Fruit fly (Drosophila melanogaster) ovary, adult (tissue): ENCODE data around the gene Ubx.

Source experiments
- CG17801 ChIP-seq: fragments of 200-800 bp; optimal IDR thresholded peaks from 2 replicates; lab custom pipeline; 2019; ENCODE audit warnings: missing biosample characterization, mild to moderate bottlenecking, missing genetic modification characterization, moderate library complexity; ENCODE audit not compliant: partially characterized antibody

The Ubx gene

DNA sequence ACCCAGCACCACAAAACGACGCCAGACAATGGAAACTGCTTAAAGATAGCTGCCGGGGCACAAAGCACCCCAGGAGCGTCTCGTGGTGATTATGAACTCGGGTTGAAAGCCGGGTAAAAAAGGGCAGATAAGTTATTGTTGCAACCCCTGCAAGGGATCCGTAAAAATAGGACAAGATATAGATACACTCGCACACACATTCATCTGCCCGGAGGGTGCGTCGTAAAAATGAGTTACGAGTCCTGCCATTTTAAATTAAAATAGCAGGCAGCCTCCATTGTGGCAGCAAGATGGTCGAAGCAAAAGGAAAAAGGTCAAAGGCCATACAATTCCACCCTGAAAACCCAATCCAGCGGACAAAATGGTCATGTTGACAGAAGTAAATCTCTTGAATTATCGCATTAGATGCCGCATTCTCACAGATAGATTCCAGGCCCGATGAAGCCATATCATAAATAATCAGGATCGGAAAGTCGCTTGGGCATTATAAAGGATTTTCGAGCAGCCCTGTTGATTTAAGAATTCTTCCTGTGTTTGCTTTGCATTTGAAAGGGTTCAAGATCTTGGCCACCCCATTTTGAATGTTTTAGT is 15.9 kb upstream of the Ubx start:
- no peak for TF ChIP-seq CG17801 (GFP tag; lab: Kevin White, UChicago)

DNA sequence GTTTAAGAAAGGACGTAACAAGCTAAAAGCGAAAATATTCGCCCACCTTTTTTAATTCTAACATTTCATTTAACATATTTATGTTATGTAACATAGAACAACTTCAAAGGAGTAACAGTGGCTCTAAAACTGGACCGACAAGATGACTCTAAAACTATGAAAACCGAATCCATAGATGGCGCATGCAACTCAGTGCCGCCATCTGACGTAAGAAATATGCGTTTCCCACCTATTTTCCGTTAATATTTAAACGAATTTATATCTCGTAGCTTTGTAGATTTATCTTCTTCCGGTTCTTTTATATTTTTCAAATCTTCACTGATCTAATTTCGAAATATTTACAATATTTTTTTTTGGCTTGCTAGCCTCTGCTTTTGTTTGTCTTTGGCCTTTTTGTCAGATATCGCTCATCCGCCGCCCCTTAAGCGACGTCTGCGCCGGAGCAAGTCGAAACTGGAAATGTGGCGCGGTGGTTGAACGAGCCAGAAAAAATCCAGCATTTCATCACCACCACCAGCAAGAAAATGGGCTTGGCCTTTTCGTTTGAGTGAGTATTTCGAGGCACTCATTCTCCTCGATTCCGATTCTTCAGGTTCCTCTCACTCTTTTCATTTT is 14.4 kb upstream of the Ubx start:
- no peak for TF ChIP-seq CG17801 (GFP tag; lab: Kevin White, UChicago)

DNA sequence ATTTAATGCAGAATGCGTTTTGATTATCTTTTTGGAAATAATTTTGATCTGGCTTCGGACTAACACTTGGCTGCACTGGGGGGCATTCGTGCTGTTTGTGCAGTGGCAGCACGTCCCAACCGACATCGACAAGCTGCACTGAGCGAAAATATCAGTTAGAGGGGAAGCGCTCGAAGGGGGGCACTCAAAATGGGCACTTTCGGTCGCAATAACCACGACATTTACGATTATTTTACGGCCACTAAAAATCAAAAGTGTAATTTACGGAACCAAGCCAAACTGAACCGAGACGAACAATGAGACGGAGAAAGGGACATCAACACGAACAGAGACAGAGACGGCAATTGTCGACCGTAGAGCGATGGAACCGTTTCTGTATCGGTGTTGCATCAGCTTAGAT is 12.6 kb upstream of the Ubx start:
- TF ChIP-seq CG17801 (GFP tag; lab: Kevin White, UChicago) = no peak

DNA sequence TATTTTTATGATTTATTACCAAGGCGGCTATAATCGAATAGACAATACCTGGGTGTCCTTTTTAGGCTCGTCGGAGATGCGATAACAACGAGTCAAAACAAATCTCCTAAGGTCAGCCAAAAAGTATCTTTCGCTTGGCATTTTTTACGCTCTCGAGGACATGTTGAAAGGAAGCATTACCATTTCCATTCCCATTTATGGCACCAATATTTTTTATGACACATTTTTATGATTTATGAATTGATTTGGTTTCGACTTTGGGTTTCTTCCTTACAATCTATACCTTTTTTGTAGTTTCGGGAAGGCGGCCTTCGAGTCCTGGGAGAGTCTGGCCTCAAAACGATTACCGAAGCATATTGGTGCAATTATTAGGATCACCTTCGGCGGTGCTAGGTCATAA is 10.9 kb upstream of the Ubx start:
- TF ChIP-seq CG17801 (GFP tag; lab: Kevin White, UChicago) = no peak

DNA sequence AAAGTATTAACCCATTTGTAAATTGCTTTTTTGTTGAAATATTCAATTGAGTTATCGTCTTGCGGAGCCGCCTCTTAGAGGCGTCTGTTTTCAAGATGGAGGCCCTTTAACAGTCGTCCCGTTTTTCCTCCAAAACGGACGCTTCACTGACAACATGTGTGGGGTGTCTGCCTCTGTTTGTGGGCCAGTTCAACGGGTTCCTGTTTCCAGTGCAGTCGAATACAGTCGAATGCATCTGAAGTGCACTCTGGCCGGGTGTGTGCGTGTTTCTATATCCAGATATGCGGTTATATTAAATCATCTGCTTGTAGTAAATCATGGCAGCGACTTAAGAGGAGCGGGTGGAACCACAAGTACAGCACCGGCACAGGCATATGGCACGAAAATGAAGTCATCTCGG is 10.1 kb upstream of the Ubx start:
- TF ChIP-seq CG17801 (GFP tag; lab: Kevin White, UChicago) = no peak

DNA sequence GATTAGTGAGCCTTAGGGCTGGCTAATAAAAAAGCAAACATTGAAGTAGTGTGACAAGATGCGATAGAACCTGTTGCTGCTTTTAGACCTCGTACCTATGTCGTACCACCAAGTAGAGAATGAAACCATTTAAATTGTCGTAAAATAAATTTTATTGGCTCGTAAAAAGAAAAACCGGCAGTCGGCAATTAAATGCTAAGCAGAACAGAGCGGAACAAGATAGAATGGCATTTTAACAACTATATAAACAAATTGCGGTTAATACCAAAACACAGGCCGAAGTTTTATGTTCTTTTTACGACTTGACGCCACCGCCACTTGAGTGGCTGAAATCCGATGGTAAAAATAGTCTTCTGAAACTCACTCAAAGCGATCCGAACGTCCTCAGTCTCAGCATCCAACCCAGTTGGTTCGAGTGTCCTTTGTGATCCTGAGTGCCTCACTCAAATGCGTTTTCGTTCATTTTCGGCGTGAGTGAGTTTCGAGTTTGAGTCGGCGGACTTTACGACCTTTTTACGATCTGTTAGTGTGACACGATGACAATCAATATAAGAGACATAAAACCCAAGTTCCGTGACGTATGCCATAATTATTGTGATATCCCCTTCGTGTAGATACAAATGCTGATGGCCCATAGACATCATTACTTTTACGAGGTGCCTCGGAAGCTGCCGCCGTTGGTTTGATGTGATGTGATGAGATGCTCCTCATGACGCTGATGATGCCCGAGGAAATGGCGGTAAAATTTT is 9.0 kb upstream of the Ubx start:
- TF ChIP-seq CG17801 (GFP tag; lab: Kevin White, UChicago) = no peak

DNA sequence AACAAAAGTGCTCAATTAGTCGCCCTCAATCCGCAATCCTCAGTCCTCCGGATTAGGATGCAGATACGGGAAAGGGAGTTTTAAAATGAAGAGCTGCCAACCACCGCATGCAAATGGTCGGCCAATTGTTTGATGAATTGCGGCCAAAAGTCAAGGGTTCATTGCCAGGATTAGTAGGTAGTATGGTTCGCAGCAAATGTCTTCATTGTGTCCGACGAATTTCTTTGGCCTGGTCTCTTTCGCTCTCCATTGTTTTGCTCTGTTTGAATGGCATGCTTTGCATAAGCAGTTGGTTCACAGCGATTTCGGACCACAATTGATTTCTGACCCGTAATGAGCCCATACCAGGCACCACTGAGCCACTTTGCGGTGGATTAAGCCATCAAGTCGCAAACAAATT is 8.1 kb upstream of the Ubx start:
- TF ChIP-seq CG17801 (GFP tag; lab: Kevin White, UChicago) = no peak

DNA sequence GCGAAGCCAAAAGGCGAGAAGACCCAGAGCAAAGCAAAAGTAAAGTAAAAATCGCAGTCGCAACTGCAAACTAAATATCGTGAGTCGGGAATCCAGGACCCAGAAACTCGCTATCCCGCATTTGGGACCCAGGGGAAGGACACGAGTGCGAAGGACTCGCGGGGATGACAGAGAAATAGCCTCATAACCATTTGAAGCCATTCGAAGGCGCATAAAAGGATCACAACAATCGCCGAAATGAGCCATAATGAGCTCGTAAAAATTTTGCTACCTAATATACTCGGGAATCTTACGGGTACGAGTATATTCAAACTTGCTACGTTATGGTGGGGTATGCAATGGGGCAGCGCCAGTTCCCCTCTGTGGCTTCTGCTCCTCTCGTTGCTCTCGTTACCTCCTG is 1.6 kb upstream of the Ubx start:
- TF ChIP-seq CG17801 (GFP tag; lab: Kevin White, UChicago) = no peak

DNA sequence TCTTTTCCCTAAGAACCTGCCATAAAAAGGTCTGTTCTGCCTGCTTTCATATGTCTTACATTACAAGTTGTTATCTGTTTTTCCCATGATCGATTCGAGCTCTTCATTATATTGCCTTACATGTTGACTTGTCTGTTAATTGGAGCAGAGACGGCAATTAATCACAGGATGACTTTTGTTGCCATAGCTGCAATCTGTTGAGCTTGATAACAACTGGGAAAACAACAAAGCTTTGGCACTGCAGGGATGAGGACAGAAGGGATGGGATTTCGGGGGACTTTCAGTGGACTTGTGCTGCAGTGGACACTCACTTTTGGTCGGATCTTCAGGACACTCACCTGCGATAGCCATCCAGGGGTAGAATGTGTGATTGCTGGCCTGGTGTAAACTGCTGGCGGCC is 1.8 kb downstream of the Ubx start:
- TF ChIP-seq CG17801 (GFP tag; lab: Kevin White, UChicago) = no peak

DNA sequence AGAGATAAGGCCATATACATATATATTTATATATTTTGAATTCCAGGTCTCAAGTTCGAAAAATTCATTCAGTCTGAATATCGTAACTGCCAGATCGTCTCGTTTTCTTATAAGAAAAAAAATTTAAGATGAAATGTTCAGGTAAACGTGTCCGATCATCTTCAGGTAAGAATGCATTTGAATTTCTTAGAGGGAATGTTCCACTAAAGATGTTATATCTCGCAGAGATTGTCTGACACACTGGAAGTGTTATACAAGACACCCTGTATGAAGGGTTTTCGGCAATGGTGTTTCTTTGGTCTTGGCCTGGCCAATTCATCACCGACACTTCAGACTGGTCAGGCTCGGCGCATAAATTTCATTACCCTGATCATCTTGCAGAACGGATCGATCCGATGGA is 3.5 kb downstream of the Ubx start:
- TF ChIP-seq CG17801 (GFP tag; lab: Kevin White, UChicago) = no peak

DNA sequence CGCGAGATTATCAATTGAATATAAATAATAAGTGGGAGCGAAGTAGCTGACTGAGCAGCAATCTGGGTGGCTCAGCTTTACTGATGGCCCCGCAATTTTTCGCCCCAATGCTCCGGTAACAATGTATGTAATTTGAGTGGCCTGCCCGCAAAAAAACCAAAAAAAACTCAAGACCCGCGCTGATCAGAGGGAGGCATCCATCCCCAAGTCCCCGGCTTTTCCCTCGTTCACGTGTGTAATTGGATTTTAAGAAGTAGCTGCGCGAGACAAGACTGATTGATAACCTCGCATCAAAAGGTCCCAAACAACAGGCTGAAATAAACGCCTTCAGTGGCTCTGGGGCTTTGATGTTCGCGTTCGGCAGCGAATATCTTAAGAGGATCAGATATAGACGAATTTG is 10.2 kb downstream of the Ubx start:
- TF ChIP-seq CG17801 (GFP tag; lab: Kevin White, UChicago) = no peak

DNA sequence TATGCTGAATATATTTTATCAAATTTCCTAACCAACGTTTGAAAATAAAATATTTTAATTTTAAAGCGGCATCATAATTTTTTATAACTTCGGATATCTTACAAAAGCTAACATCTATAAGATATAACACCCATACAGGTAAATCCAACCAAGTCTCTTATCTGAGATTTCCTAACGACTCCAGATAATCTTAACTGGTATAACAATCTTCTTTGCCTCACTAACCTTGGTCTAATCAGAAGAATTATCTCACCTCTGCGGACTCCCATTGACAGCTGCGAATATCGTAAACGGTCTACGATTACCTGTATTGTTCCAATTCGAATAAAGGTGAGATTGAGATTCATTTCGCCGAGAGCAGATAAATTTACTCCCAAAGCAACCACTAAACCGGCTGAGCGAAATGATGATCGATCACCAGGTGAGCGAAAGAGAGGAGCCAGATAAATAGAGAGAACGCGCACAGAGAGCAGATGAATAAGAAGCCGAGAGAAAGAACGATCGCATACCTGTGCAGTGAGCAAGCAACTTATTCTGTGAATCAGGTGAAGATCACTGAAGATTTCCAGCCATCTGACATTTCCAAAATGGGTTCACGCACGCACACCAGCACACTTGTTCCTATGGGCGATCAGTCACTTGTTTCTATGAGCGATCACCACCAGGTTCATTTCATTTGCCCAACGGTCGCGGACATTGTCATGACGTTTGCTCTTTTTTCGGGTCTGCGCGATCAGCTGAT is 14.5 kb downstream of the Ubx start:
- TF ChIP-seq CG17801 (GFP tag; lab: Kevin White, UChicago) = no peak

DNA sequence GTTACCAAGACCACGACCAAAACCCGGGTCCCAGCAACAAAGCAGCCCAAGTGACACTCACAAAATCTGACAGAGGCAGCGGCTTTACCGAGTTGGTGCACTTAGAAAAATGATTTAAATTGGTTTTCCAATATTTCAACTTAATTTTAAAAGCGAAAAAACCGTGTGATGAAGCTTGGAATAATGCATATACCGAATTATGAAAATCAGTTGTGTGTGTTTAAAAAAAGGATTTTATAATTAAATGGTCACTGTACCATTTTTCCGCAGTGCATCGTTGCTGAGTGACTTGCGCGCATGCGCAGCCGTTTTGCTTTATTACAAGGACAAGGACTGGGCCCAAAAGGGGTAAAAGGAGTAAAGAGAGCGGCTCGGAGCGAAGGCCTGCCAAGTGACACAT is 16.3 kb downstream of the Ubx start:
- TF ChIP-seq CG17801 (GFP tag; lab: Kevin White, UChicago) = no peak

DNA sequence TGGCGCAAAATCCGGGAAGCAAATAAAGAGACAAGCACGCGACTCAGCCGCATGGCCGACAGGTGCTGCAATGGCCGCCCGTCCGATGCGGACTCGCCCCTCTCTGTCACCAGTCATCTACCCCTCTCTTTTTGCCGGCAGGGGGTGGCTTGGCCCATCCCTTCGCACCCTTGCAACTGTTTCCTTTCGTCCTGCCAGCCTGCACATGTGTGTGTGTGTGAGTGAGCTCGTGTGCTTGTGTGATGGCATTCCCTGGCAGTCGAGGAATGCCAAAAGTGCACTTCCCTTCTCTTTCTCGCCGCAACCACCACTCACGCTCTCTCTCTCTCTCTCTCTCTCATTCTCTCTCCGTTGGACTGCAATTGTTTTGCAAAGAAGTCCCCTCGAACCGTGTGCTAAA is 18.6 kb downstream of the Ubx start:
- TF ChIP-seq CG17801 (GFP tag; lab: Kevin White, UChicago) = no peak

DNA sequence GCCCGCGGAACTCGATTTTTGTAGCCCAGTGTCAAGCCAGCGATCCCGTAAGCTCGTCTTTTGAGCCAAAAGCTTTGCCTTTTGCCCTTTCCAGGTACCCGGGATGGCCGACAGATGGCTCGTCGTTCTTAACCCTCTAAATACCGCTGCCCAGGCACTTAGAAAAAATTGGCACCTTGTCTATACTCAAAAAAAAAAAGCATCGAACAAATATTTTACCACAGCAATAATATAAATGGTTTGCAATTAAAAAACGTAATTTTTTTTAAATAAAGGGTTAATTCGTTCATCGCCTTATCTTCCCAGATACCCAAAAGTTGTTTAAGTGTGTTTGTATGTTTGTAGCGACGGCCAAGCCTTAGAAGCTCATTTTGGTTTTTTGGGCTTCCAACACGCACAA is 30.0 kb downstream of the Ubx start:
- TF ChIP-seq CG17801 (GFP tag; lab: Kevin White, UChicago) = no peak
